Worm (Caenorhabditis elegans): ENCODE data around the gene nhr-117.

nhr-117 gene

DNA sequence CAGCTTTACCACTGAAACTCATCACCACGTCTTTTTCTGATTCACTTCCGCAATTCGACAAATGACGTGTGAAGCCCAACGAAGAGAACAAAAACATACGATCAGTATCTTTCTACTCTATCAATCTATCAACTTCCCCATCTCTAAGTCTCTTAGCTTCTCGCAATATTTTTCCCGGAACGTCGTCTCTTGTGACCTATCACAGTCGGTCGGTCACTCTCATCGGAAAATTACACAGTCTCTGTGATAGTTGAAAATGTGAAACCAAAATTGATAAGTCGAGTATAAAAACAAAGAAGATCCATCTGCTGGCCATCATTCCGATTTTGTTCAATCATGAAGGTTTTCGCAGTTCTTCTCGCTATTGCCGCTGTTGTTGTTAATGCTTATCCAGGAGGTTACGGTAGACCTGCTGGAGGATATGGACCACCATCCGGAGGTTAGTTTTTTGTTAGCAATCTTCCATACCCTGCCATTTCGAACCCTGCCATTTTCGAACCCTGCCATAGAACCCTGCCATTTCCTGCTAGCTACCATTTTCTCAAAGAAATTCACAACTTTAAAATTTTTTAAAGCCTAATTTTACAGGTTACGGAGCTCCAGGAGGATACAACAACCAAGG lies 27.4 kb downstream of the nhr-117 start, which contains the start of gene F16B4.4:
F16B4.4 (plus strand) TSS at position 221 of the 622 bp plus-strand sequence.
- TF ChIP-seq C38D4.7 (GFP tag; optimal IDR thresholded peaks at IDR 0.05) = no peak
- no peak for TF ChIP-seq ceh-45 (GFP tag; IDR thresholded peaks at IDR 0.05)
- no peak for TF ChIP-seq ceh-2 (tag; optimal IDR thresholded peaks at IDR 0.05)
- no peak for TF ChIP-seq sdc-2 (tag; optimal IDR thresholded peaks at IDR 0.05)
- TF ChIP-seq ets-4 (tag; optimal IDR thresholded peaks at IDR 0.05) = no peak
- no peak for TF ChIP-seq mec-3 (tag; optimal IDR thresholded peaks at IDR 0.05; ENCODE audit: borderline replicate concordance)
- TF ChIP-seq ztf-16 (tag; optimal IDR thresholded peaks at IDR 0.05) = no peak
- no peak for TF ChIP-seq ama-1 (optimal IDR thresholded peaks at IDR 0.05)
- TF ChIP-seq che-1 (tag; optimal IDR thresholded peaks at IDR 0.05) = no peak
- no peak for TF ChIP-seq ceh-22 (tag; optimal IDR thresholded peaks at IDR 0.05)
- no peak for TF ChIP-seq F13H6.1 (tag; optimal IDR thresholded peaks at IDR 0.05)
- TF ChIP-seq pat-9 (tag; optimal IDR thresholded peaks at IDR 0.05) = no peak
- TF ChIP-seq zip-5 (tag; optimal IDR thresholded peaks at IDR 0.05) = no peak
- TF ChIP-seq pqm-1 (tag; optimal IDR thresholded peaks at IDR 0.05) = no peak
- TF ChIP-seq eyg-1 (tag; optimal IDR thresholded peaks at IDR 0.05) = no peak
- TF ChIP-seq ceh-18 (tag; optimal IDR thresholded peaks at IDR 0.05) = no peak
- TF ChIP-seq odd-2 (tag; optimal IDR thresholded peaks at IDR 0.05) = no peak

DNA sequence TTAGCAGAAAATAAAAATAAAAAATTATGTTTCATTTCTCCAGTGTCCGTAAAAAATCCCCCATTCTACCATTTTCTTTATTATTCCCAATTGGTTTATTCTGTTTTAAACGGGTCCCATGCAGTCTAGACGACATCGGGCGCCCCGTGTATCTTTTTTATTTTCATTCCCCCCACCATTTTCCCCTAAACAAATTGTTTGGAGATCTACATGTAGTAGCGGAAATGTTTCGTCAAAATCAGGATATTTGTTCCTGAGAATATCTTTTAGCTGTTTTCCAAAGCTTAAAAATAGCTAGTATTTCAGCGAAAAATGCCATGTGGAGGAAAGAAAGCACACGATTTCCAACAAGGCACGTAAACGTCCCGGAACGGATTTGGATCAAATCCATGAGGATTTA lies 33.2 kb downstream of the nhr-117 start, which contains the start of gene F16B4.5:
F16B4.5 (plus strand) TSS at position 301 of the 400 bp plus-strand sequence.
- TF ChIP-seq pha-2 (tag; optimal IDR thresholded peaks at IDR 0.05) (no peak), hlh-8 (tag; optimal IDR thresholded peaks at IDR 0.05) (no peak), C08G9.2 (tag; optimal IDR thresholded peaks at IDR 0.05) (no peak), syd-9 (tag; optimal IDR thresholded peaks at IDR 0.05) (no peak), unc-86 (tag; optimal IDR thresholded peaks at IDR 0.05) (no peak), hlh-13 (GFP tag; optimal IDR thresholded peaks at IDR 0.05) (no peak), ceh-6 (GFP tag; optimal IDR thresholded peaks at IDR 0.05) (no peak), lin-11 (tag; optimal IDR thresholded peaks at IDR 0.05) (no peak), ceh-19 (GFP tag; optimal IDR thresholded peaks at IDR 0.05) (no peak), ceh-24 (tag; optimal IDR thresholded peaks at IDR 0.05) (no peak), ceh-9 (tag; optimal IDR thresholded peaks at IDR 0.05) (no peak), ttx-3 (tag; optimal IDR thresholded peaks at IDR 0.05) (no peak)

DNA sequence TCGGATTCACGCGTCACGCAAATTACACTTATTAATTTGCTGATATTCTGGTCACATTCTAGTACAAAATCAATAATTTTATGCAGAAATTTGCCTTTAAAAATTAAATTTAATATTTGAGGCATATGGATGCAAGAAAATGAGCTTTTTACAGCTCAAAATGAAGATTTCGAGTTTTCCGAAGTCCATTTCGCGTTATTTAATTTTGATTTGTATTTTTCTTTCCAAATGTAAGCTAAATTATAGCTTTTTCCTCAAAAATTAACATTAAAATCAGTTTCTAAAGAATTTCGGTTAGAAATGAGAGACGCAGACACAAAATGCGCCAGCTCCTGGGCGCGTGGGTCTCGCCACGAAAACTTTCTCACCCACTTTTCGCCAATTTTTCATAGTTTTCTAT lies 34.4 kb downstream of the nhr-117 start, which contains the start of gene F16B4.6:
F16B4.6 (plus strand) TSS at position 301 of the 400 bp plus-strand sequence.
- TF ChIP-seq ceh-48 (tag; optimal IDR thresholded peaks at IDR 0.05) (no peak), mec-3 (tag; optimal IDR thresholded peaks at IDR 0.05; ENCODE audit: borderline replicate concordance) (no peak)

DNA sequence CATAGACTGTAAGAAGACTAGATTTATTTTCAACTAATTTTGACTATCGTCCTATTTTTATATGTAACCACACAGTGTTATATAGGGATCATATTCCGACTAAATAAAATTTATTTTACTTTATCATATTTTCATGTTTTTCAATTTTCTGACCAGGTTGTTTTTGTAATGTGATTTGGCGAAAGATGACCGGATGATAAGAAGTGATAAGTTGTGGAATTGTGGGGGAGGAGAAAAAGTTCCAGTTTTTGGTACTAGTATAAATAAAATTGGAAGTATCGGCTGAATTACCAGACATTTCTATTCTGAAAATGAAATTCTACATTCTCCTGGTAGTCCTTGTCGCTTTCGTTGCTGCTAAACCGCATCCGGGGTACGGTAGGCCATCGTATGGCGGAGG lies 35.9 kb downstream of the nhr-117 start, which contains the start of gene F16B4.7:
F16B4.7 (plus strand) TSS at position 301 of the 400 bp plus-strand sequence.
- TF ChIP-seq unc-55 (GFP tag; optimal IDR thresholded peaks at IDR 0.05) = no peak
- TF ChIP-seq ceh-24 (tag; optimal IDR thresholded peaks at IDR 0.05) = no peak
- no peak for TF ChIP-seq ttx-3 (tag; optimal IDR thresholded peaks at IDR 0.05)
- TF ChIP-seq Y22D7AL.16 (tag; optimal IDR thresholded peaks at IDR 0.05) = no peak
- no peak for TF ChIP-seq sdc-2 (tag; optimal IDR thresholded peaks at IDR 0.05)
- TF ChIP-seq odd-2 (tag; optimal IDR thresholded peaks at IDR 0.05) = no peak

DNA sequence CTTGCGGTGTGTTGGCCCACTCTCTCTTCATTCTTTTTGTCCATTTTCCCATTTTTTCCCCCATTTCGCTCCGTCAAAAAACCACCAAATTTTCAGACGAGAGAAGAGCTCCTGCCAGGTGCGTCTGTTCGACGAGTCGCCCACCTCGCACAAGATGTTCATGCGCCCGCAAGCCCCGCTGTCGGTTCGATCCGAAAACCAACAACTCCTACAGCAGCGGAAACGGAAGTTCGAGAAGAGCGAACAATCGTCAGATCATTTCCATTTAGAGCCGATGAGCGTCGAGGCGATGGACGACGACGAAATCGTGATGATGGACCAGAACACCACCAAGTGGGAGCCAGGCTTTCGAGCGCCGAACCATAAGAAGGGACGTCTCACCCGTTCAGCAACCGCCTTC lies 38.1 kb downstream of the nhr-117 start:
- TF ChIP-seq ceh-14 (tag; optimal IDR thresholded peaks at IDR 0.05) = no peak
- no peak for TF ChIP-seq ceh-34 (tag; optimal IDR thresholded peaks at IDR 0.05)
- no peak for TF ChIP-seq nhr-11 (tag; optimal IDR thresholded peaks at IDR 0.05)
- TF ChIP-seq pat-9 (tag; optimal IDR thresholded peaks at IDR 0.05) = no peak
- TF ChIP-seq ceh-2 (tag; optimal IDR thresholded peaks at IDR 0.05) = no peak
- no peak for TF ChIP-seq ref-2 (tag; optimal IDR thresholded peaks at IDR 0.05)
- no peak for TF ChIP-seq npax-4 (tag; optimal IDR thresholded peaks at IDR 0.05)
- TF ChIP-seq dve-1 (tag; optimal IDR thresholded peaks at IDR 0.05) = no peak

All from whole organism, late embryonic.